Worm (Caenorhabditis elegans) whole organism, young adult: ENCODE results near the gene sqv-2.
A peak's percentile ranks its signal among the peaks of the same experiment; 100 is the strongest.

Experiments
- hsf-1 ChIP-seq: fragments of 200-800 bp; sonication (Bioruptor generic); IDR thresholded peaks from 2 replicates; pipeline ENCODE4 v1.3.6; 2022; ENCODE audit warnings: missing genetic modification reagents, missing genetic modification characterization, missing compliant biosample characterization
- lag-1 ChIP-seq: fragments of 200-800 bp; sonication (Bioruptor generic); IDR thresholded peaks from 2 replicates; pipeline ENCODE4 v1.3.6; 2022; ENCODE audit warnings: missing genetic modification reagents, missing genetic modification characterization, missing compliant biosample characterization
- unc-62 ChIP-seq: fragments of 150-350 bp; optimal IDR thresholded peaks from 2 replicates; lab custom pipeline; 2014; ENCODE audit warnings: missing biosample characterization, missing genetic modification reagents, missing genetic modification characterization

DNA sequence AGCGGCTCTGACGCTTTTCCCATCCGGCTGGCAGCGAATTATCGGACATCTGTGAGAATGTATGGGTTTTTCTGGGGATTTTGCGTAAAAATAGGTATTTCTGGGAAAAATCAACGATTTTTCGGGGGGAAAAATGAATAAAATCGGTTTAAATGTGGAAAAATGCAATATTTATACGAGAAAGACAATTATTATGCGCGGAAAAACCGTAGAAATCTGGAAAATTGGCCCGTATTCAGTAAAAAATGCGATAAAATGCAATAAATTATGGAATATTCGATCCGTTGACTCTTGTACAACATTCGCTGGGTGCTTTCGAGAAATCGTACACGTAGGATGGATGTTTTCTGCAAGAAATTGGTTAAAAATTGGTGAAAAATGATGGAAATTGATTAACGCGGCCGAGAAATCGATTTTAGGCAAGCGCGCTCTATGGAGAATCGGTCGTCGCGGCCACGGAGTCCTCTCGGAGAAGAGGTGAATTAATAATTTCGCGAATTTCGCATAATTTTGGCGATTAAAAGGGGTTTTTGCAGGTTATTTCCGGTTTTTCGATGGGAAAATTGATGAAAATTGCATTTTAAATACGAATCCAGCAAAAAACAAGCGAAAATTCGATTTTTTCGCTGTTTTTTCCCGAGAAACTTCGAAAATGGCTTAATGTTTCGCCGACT, 5.1 kb downstream of the sqv-2 start, which contains the start of gene pinn-1:
- TF ChIP-seq hsf-1 (GFP tag; lab: Robert Waterston, UW) (peak; percentile 66; the same call in 1 of the 2 replicates), unc-62 (GFP tag; lab: Kevin White, UChicago) (no peak), lag-1 (GFP tag; lab: Robert Waterston, UW) (no peak)
